Worm (Caenorhabditis elegans): ENCODE results near the gene zipt-9.

Gene zipt-9

DNA sequence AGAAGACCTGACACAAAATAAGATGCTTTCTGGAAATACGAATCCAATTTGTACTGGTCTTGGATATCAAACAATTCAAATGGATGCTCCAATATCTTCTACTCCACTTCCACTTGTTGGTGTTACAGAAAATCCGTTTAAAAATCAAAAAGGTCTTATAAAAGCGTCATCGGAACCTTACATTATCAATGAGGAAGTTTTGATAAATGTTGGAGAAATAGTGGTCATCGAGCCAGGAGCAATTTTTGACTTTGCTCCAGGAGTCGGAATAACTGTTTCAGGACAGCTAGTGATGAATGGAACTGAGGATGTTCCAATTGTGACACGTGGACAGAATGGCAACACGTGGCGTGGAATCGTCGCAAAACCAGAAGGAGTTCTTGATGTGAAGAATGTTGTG is 21.0 kb downstream of the zipt-9 start:
- no peak for TF ChIP-seq egl-27 (tag; optimal IDR thresholded peaks at IDR 0.05)
- TF ChIP-seq pqm-1 (tag; optimal IDR thresholded peaks at IDR 0.05), result no peak
- TF ChIP-seq elt-1 (tag; optimal IDR thresholded peaks at IDR 0.05), result no peak
- no peak for TF ChIP-seq fkh-2 (tag; optimal IDR thresholded peaks at IDR 0.05)
- TF ChIP-seq fkh-10 (GFP tag; optimal IDR thresholded peaks at IDR 0.05), result no peak
- TF ChIP-seq nhr-76 (tag; optimal IDR thresholded peaks at IDR 0.05), result no peak
- TF ChIP-seq ztf-4 (tag; optimal IDR thresholded peaks at IDR 0.05), result no peak
- TF ChIP-seq aly-2 (tag; optimal IDR thresholded peaks at IDR 0.05), result no peak

- TF ChIP-seq lin-39 (tag; optimal IDR thresholded peaks at IDR 0.05) (peak; percentile 25), nhr-23 (tag; optimal IDR thresholded peaks at IDR 0.05) (no peak)
Measured at ce11 chrV:13690276-13690675, 24.8 kb downstream of the zipt-9 start.

- no peak for TF ChIP-seq nhr-237 (tag; optimal IDR thresholded peaks at IDR 0.05)
- TF ChIP-seq jun-1 (tag; optimal IDR thresholded peaks at IDR 0.05), result no peak
- no peak for TF ChIP-seq ceh-9 (tag; optimal IDR thresholded peaks at IDR 0.05)
- TF ChIP-seq nhr-28 (tag; optimal IDR thresholded peaks at IDR 0.05), result no peak
- no peak for TF ChIP-seq lin-39 (tag; optimal IDR thresholded peaks at IDR 0.05)
Measured at ce11 chrV:13689592-13689991, 25.5 kb downstream of the zipt-9 start, which contains the start of gene T01D3.1. T01D3.1 (plus strand) TSS chrV:13689892.

DNA sequence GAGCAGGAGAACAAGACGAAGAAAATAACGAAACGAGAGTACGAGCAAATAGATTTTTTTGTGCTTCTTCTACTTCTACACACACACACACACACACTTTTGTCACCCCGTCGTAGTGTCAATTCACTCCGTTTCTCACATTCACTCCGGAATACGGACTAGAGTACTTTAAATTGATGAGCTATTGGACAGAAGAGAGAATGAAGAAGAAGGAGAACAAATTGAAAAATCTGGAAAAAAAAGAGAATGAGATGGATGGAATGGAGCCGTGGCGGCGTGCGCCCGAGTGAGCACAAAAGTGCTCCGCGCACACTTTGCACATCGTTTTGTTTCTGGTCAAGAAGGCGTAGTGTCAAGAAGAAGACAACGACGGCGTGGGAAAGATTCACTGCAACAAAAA is 27.6 kb downstream of the zipt-9 start:
- TF ChIP-seq ztf-4 (tag; optimal IDR thresholded peaks at IDR 0.05) (no peak), unc-62 (GFP tag; optimal IDR thresholded peaks at IDR 0.05) (no peak), ceh-28 (tag; optimal IDR thresholded peaks at IDR 0.05) (no peak), nhr-67 (tag; optimal IDR thresholded peaks at IDR 0.05) (no peak), lin-15B (tag; optimal IDR thresholded peaks at IDR 0.05) (no peak), elt-1 (tag; optimal IDR thresholded peaks at IDR 0.05) (no peak), unc-39 (tag; optimal IDR thresholded peaks at IDR 0.05) (no peak), jun-1 (tag; optimal IDR thresholded peaks at IDR 0.05) (no peak), pha-4 (tag; optimal IDR thresholded peaks at IDR 0.05) (no peak), nhr-43 (tag; optimal IDR thresholded peaks at IDR 0.05; ENCODE audit: poor library complexity, severe bottlenecking) (no peak)

- TF ChIP-seq tbx-2 (tag; optimal IDR thresholded peaks at IDR 0.05) (no peak), pqm-1 (tag; optimal IDR thresholded peaks at IDR 0.05) (no peak), fkh-10 (GFP tag; optimal IDR thresholded peaks at IDR 0.05) (peak; percentile 64)
Measured at ce11 chrV:13686513-13686912, 28.6 kb downstream of the zipt-9 start.

DNA sequence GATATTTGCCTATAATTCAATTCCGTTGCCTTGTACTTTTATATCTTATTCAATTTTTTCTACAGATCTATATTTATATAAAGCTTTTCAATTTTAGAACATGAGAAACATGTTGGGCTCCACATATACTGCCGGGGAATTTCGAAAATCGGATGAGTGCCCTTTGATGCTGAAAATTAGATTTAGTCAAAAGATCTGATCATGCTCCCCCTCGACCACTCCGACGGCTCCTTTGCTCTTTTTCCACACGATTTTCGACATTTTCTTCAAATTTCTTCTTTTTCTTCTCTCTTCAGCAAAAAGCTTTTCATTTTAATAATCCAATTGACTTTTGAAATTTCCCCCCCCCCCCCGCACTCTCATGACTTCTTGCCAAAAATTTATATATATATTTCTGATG is 33.6 kb downstream of the zipt-9 start:
- TF ChIP-seq fkh-10 (GFP tag; optimal IDR thresholded peaks at IDR 0.05), result peak; percentile 58
- no peak for TF ChIP-seq nhr-76 (tag; optimal IDR thresholded peaks at IDR 0.05)

- TF ChIP-seq R02D3.7 (tag; optimal IDR thresholded peaks at IDR 0.05) (no peak), nhr-11 (tag; optimal IDR thresholded peaks at IDR 0.05) (no peak), fkh-10 (GFP tag; optimal IDR thresholded peaks at IDR 0.05) (no peak), daf-12 (tag; optimal IDR thresholded peaks at IDR 0.05) (no peak), sea-2 (GFP tag; optimal IDR thresholded peaks at IDR 0.05) (no peak), fos-1 (tag; optimal IDR thresholded peaks at IDR 0.05) (no peak), nhr-77 (tag; optimal IDR thresholded peaks at IDR 0.05) (no peak), tbx-2 (tag; optimal IDR thresholded peaks at IDR 0.05) (no peak), lsy-12 (tag; optimal IDR thresholded peaks at IDR 0.05) (no peak), jun-1 (tag; optimal IDR thresholded peaks at IDR 0.05) (no peak), skn-1 (tag; optimal IDR thresholded peaks at IDR 0.05) (no peak), nhr-76 (tag; optimal IDR thresholded peaks at IDR 0.05) (no peak), ama-1 (optimal IDR thresholded peaks at IDR 0.05) (no peak), ztf-4 (tag; optimal IDR thresholded peaks at IDR 0.05) (no peak), nhr-12 (tag; optimal IDR thresholded peaks at IDR 0.05) (no peak), egl-5 (tag; optimal IDR thresholded peaks at IDR 0.05) (no peak)
Measured at ce11 chrV:13679859-13680258, 35.2 kb downstream of the zipt-9 start.
